Worm (Caenorhabditis elegans) whole organism, L2 larva: Measurements from ENCODE around the gene W01B6.3.

Experiments used
- C34F6.9 ChIP-seq: fragments of 150-350 bp; optimal IDR thresholded peaks from 2 replicates; lab custom pipeline; 2014; ENCODE audit warnings: missing biosample characterization, missing genetic modification characterization
- F13H6.1 ChIP-seq: sonication (generic microtip); optimal IDR thresholded peaks from 2 replicates; lab custom pipeline; 2016; ENCODE audit warnings: missing genetic modification characterization, missing compliant biosample characterization
- R02D3.7 ChIP-seq: fragments of 150-350 bp; optimal IDR thresholded peaks from 2 replicates; lab custom pipeline; 2014; ENCODE audit warnings: missing biosample characterization, missing genetic modification characterization
- ZK546.5 ChIP-seq: sonication (generic microtip); optimal IDR thresholded peaks from 2 replicates; lab custom pipeline; 2017; ENCODE audit warnings: missing biosample characterization, missing genetic modification characterization
- aly-2 ChIP-seq: fragments of 150-350 bp; optimal IDR thresholded peaks from 2 replicates; lab custom pipeline; 2014; ENCODE audit warnings: missing biosample characterization, missing genetic modification characterization
- ama-1 ChIP-seq: fragments of 150-350 bp; optimal IDR thresholded peaks from 2 replicates; lab custom pipeline; 2018; ENCODE audit warnings: inconsistent platforms
- ceh-16 ChIP-seq: fragments of 150-350 bp; optimal IDR thresholded peaks from 2 replicates; lab custom pipeline; 2014; ENCODE audit warnings: missing biosample characterization, missing genetic modification characterization
- ceh-82 ChIP-seq: fragments of 150-350 bp; optimal IDR thresholded peaks from 2 replicates; lab custom pipeline; 2014; ENCODE audit warnings: missing biosample characterization, missing genetic modification characterization
- crh-2 ChIP-seq: sonication (generic microtip); optimal IDR thresholded peaks from 2 replicates; lab custom pipeline; 2017; ENCODE audit warnings: missing biosample characterization, missing genetic modification characterization
- dmd-4 ChIP-seq: sonication (generic microtip); optimal IDR thresholded peaks from 2 replicates; lab custom pipeline; 2017; ENCODE audit warnings: missing biosample characterization, missing genetic modification characterization
- egl-27 ChIP-seq: sonication (generic microtip); optimal IDR thresholded peaks from 3 replicates; lab custom pipeline; 2017; ENCODE audit warnings: missing biosample characterization, missing genetic modification reagents, missing genetic modification characterization
- elt-1 ChIP-seq: fragments of 150-350 bp; optimal IDR thresholded peaks from 2 replicates; lab custom pipeline; 2014; ENCODE audit warnings: missing biosample characterization, missing genetic modification characterization
- elt-3 ChIP-seq: sonication (generic microtip); optimal IDR thresholded peaks from 2 replicates; lab custom pipeline; 2017; ENCODE audit warnings: missing biosample characterization, missing genetic modification characterization
- fos-1 ChIP-seq: fragments of 150-350 bp; optimal IDR thresholded peaks from 2 replicates; lab custom pipeline; 2014; ENCODE audit warnings: missing biosample characterization, missing genetic modification characterization
- gmeb-1 ChIP-seq: fragments of 150-350 bp; optimal IDR thresholded peaks from 2 replicates; lab custom pipeline; 2014; ENCODE audit warnings: missing biosample characterization, missing genetic modification characterization
- lin-11 ChIP-seq: fragments of 150-350 bp; sonication (generic microtip); optimal IDR thresholded peaks from 2 replicates; lab custom pipeline; 2014; ENCODE audit warnings: missing biosample characterization, missing genetic modification characterization, inconsistent platforms, mixed read lengths
- lin-39 ChIP-seq: fragments of 150-350 bp; optimal IDR thresholded peaks from 2 replicates; lab custom pipeline; 2014; ENCODE audit warnings: missing biosample characterization, missing genetic modification reagents, missing genetic modification characterization
- lsy-2 ChIP-seq, 2 experiments: fragments of 150-350 bp in 1 of 2; sonication (generic microtip) in 1 of 2; optimal IDR thresholded peaks; 2 replicates each; lab custom pipeline; 2014 to 2017; ENCODE audit warnings: missing biosample characterization in 2 of 2, missing genetic modification characterization in 2 of 2
- mdl-1 ChIP-seq, 2 experiments: fragments of 150-350 bp in 1 of 2; sonication (generic microtip) in 1 of 2; optimal IDR thresholded peaks; 2 replicates each; lab custom pipeline; 2017; ENCODE audit warnings: missing biosample characterization in 2 of 2, missing genetic modification characterization in 2 of 2
- nhr-11 ChIP-seq: fragments of 150-350 bp; optimal IDR thresholded peaks from 2 replicates; lab custom pipeline; 2014; ENCODE audit warnings: missing biosample characterization, missing genetic modification characterization
- nhr-12 ChIP-seq: fragments of 150-350 bp; optimal IDR thresholded peaks from 2 replicates; lab custom pipeline; 2014; ENCODE audit warnings: missing biosample characterization, missing genetic modification characterization
- nhr-237 ChIP-seq: fragments of 150-350 bp; optimal IDR thresholded peaks from 2 replicates; lab custom pipeline; 2014; ENCODE audit warnings: missing biosample characterization, missing genetic modification characterization
- nhr-6 ChIP-seq: fragments of 150-350 bp; optimal IDR thresholded peaks from 2 replicates; lab custom pipeline; 2014; ENCODE audit warnings: missing biosample characterization, missing genetic modification characterization
- sem-4 ChIP-seq: fragments of 150-350 bp; optimal IDR thresholded peaks from 2 replicates; lab custom pipeline; 2014; ENCODE audit warnings: missing biosample characterization, missing genetic modification reagents, missing genetic modification characterization
- skn-1 ChIP-seq: sonication (generic microtip); optimal IDR thresholded peaks from 2 replicates; lab custom pipeline; 2017; ENCODE audit warnings: missing biosample characterization, missing genetic modification characterization
- sma-3 ChIP-seq: sonication (generic microtip); optimal IDR thresholded peaks from 2 replicates; lab custom pipeline; 2016; ENCODE audit warnings: missing genetic modification reagents, missing genetic modification characterization, missing compliant biosample characterization
- sma-9 ChIP-seq, 2 experiments: fragments of 150-350 bp in 1 of 2; sonication (generic microtip) in 1 of 2; optimal IDR thresholded peaks; 2 replicates each; lab custom pipeline; 2014 to 2016; ENCODE audit warnings: missing genetic modification characterization in 2 of 2, mild to moderate bottlenecking in 1 of 2, missing biosample characterization in 1 of 2, missing compliant biosample characterization in 1 of 2, missing genetic modification reagents in 1 of 2, moderate library complexity in 1 of 2
- snpc-4 ChIP-seq: fragments of 150-350 bp; optimal IDR thresholded peaks from 2 replicates; lab custom pipeline; 2014; ENCODE audit warnings: missing biosample characterization, missing genetic modification characterization
- unc-39 ChIP-seq: fragments of 150-350 bp; optimal IDR thresholded peaks from 2 replicates; lab custom pipeline; 2014; ENCODE audit warnings: missing biosample characterization, missing genetic modification characterization
- unc-55 ChIP-seq: fragments of 150-350 bp; sonication (generic microtip); optimal IDR thresholded peaks from 3 replicates; lab custom pipeline; 2014; ENCODE audit warnings: missing biosample characterization, missing genetic modification reagents, missing genetic modification characterization
- unc-62 ChIP-seq: fragments of 150-350 bp; optimal IDR thresholded peaks from 2 replicates; lab custom pipeline; 2014; ENCODE audit warnings: missing biosample characterization, missing genetic modification reagents, missing genetic modification characterization
- zag-1 ChIP-seq: fragments of 150-350 bp; optimal IDR thresholded peaks from 2 replicates; lab custom pipeline; 2014; ENCODE audit warnings: missing biosample characterization, missing genetic modification characterization
- ztf-1 ChIP-seq: fragments of 200-800 bp; sonication (Bioruptor generic); conservative IDR thresholded peaks from 2 replicates; pipeline ENCODE4 v1.3.6; 2022; ENCODE audit warnings: missing genetic modification characterization, missing compliant biosample characterization

The W01B6.3 gene

DNA sequence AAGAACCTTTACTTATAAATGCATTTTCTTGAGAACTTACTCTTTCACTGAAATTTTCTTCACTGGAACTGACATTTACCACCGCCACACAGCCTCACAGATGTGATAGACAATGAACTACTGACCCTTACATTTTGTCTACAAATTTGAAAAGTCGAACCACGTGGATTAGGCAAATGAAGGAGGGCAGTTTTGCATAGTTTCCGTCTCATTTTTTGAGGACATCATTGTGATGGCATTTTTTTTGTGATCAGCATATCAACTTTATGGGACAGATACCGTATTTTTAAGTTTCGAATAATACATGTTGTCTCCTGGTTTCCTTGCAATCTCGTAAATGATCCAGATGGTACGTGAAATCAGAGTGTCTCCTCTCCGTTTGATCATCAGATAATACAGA, at the start of gene W01B6.3:
W01B6.3 (minus strand) TSS at position 101 of the 400 bp plus-strand sequence.
- TF ChIP-seq elt-1 (tag; lab: Kevin White, UChicago) (no peak), zag-1 (tag; lab: Kevin White, UChicago) (no peak), unc-62 (GFP tag; lab: Kevin White, UChicago) (no peak), ztf-1 (GFP tag; lab: Robert Waterston, UW) (no peak), fos-1 (tag; lab: Kevin White, UChicago) (no peak), elt-3 (tag; lab: Kevin White, UChicago) (no peak), lin-11 (tag; lab: Kevin White, UChicago) (no peak), lin-39 (tag; lab: Kevin White, UChicago) (no peak)

DNA sequence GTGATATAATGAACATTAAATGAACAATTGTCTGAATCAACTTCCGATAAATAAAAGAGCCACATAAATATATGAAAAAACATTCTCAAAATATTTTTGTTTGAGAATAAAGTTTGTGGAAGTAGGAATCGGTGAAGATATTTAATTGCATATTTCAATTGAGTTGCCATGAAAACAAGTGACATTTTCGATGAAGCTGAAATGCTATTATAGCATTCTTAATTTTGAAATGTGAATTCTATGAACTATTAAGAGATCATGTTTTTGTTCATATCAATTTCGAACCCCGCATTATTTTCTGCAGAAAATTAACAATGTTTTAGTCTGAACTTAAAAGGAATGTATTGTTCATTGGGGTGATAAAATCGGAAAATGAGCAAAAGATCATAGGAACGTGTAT, 49.8 kb upstream of the W01B6.3 start, which contains the start of gene irld-21:
irld-21 (minus strand) TSS at position 101 of the 400 bp plus-strand sequence.
- TF ChIP-seq unc-62 (GFP tag; lab: Kevin White, UChicago) (no peak), dmd-4 (tag; lab: Kevin White, UChicago) (no peak), crh-2 (no peak), nhr-11 (tag; lab: Kevin White, UChicago) (no peak), ztf-1 (GFP tag; lab: Robert Waterston, UW) (no peak), nhr-12 (tag; lab: Kevin White, UChicago) (no peak), nhr-237 (tag; lab: Kevin White, UChicago) (no peak), ceh-16 (no peak), lsy-2 (tag; optimal IDR thresholded peaks at IDR 0.05; lab: Kevin White, UChicago) (no peak), sma-9 (GFP tag; optimal IDR thresholded peaks at IDR 0.05; lab: Kevin White, UChicago) (no peak), sma-9 (tag; optimal IDR thresholded peaks at IDR 0.05; lab: Kevin White, UChicago) (no peak), aly-2 (tag; lab: Kevin White, UChicago) (no peak), lin-11 (tag; lab: Kevin White, UChicago) (no peak), elt-3 (tag; lab: Kevin White, UChicago) (no peak), F13H6.1 (no peak), gmeb-1 (tag; lab: Kevin White, UChicago) (no peak), sem-4 (tag; lab: Kevin White, UChicago) (no peak), nhr-6 (no peak)

DNA sequence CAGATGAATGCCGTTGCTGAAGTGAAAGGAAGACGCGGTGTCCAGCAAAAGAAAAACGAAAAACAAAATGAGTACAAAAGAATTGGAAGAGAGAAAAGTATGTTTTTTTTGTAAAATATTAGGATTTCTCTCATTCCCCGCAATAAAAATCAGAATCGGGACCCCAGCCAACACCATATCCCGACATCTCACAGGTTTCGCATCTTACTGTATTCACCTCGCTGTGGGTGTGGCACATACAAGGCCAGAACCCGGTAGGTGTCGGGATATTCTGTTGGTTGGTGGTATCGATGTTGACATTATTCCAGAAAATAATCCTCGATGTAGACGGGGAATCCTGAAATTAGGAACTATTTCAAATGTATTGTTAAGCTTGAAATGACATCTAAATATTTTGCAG, 44.3 kb upstream of the W01B6.3 start:
- TF ChIP-seq mdl-1 (tag; optimal IDR thresholded peaks at IDR 0.05; lab: Kevin White, UChicago) (no peak), gmeb-1 (tag; lab: Kevin White, UChicago) (no peak), unc-39 (no peak), egl-27 (tag; lab: Kevin White, UChicago) (no peak), sma-3 (no peak), fos-1 (tag; lab: Kevin White, UChicago) (no peak), ceh-82 (tag; lab: Kevin White, UChicago) (no peak), snpc-4 (tag; lab: Kevin White, UChicago) (no peak)

DNA sequence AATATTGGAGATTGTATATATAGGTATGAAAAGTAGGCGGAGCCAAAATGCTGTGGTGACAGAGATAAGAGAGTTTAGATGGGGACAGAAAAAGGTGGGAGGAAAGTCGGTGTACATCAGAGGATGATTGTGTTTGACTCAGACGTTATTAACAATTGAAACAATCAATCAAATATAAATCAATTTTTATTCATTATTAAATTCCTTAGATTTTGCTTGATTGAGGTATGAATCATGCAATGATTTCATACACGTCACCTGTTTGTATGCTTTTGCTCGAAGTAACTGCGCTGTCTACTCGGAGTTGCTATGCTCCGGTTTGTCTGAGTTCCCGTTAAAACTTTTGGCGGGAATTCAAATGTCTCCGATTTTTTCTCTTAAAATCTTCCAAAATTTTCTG, 42.7 kb upstream of the W01B6.3 start, which contains the start of gene C04G2.10:
C04G2.10 (plus strand) TSS at position 301 of the 400 bp plus-strand sequence.
- no peak for TF ChIP-seq dmd-4 (tag; lab: Kevin White, UChicago)
- no peak for TF ChIP-seq ama-1 (lab: Kevin White, UChicago)
- TF ChIP-seq aly-2 (tag; lab: Kevin White, UChicago) = no peak
- TF ChIP-seq R02D3.7 (tag; lab: Kevin White, UChicago) = no peak
- no peak for TF ChIP-seq sma-3
- TF ChIP-seq elt-3 (tag; lab: Kevin White, UChicago) = no peak
- TF ChIP-seq fos-1 (tag; lab: Kevin White, UChicago) = no peak
- no peak for TF ChIP-seq ztf-1 (GFP tag; lab: Robert Waterston, UW)
- TF ChIP-seq skn-1 (tag; lab: Kevin White, UChicago) = no peak
- no peak for TF ChIP-seq lsy-2 (tag; optimal IDR thresholded peaks at IDR 0.05; lab: Kevin White, UChicago)
- no peak for TF ChIP-seq unc-55
- TF ChIP-seq ZK546.5 (tag; lab: Kevin White, UChicago) = no peak
- TF ChIP-seq ceh-16 = no peak
- TF ChIP-seq unc-62 (GFP tag; lab: Kevin White, UChicago) = no peak

DNA sequence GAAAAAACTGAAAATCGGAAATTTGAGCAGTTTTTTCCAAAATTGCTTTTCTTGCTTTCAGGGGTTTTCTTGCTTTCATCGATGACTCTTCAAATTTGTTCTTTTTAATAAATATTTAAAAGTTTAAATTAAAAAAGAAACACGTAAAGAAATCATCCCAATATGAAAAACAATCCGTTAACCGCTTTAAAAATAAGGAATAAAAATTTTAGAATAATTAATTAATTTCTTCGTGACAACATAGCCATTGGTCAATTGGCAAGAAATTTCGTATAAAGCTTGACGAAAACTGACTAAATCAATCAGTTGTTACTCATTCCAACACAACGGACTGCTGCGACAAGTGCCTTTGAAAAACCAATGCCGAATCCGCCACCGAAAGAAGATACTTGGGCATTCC, 40.1 kb upstream of the W01B6.3 start, which contains the start of gene nsph-3.2:
nsph-3.2 (plus strand) TSS at position 301 of the 400 bp plus-strand sequence.
- TF ChIP-seq sem-4 (tag; lab: Kevin White, UChicago) (no peak), snpc-4 (tag; lab: Kevin White, UChicago) (no peak), fos-1 (tag; lab: Kevin White, UChicago) (no peak), C34F6.9 (tag; lab: Kevin White, UChicago) (no peak)
